Fruit fly (Drosophila melanogaster) whole organism, prepupa: ENCODE measurements around the gene Samuel.

Experiments
- Blimp-1 ChIP-seq: fragments of 200-800 bp; sonication (Bioruptor generic); optimal IDR thresholded peaks from 3 replicates; lab custom pipeline; 2017; ENCODE audit warnings: missing biosample characterization, missing genetic modification characterization, mild to moderate bottlenecking, moderate library complexity, missing genetic modification reagents
- CG10631 ChIP-seq: fragments of 200-800 bp; sonication (Bioruptor generic); optimal IDR thresholded peaks from 2 replicates; lab custom pipeline; 2016; ENCODE audit warnings: missing biosample characterization, missing genetic modification characterization
- CG10669 ChIP-seq: fragments of 200-800 bp; sonication (Bioruptor generic); optimal IDR thresholded peaks from 3 replicates; lab custom pipeline; 2018; ENCODE audit warnings: missing biosample characterization, mild to moderate bottlenecking, missing genetic modification characterization, moderate library complexity
- CG11294 ChIP-seq: fragments of 200-800 bp; sonication (Bioruptor generic); IDR thresholded peaks from 2 replicates; pipeline ENCODE4 v1.3.6; 2022; ENCODE audit warnings: missing biosample characterization, missing genetic modification characterization
- CG11762 ChIP-seq: fragments of 200-800 bp; sonication (Bioruptor generic); optimal IDR thresholded peaks from 3 replicates; lab custom pipeline; 2016; ENCODE audit warnings: missing biosample characterization, missing genetic modification characterization; ENCODE audit not compliant: insufficient read depth
- CG11902 ChIP-seq: fragments of 200-800 bp; sonication (Bioruptor generic); optimal IDR thresholded peaks from 3 replicates; lab custom pipeline; 2016; ENCODE audit warnings: missing biosample characterization, missing genetic modification characterization
- CG1621 ChIP-seq: fragments of 200-800 bp; sonication (Bioruptor generic); optimal IDR thresholded peaks from 3 replicates; lab custom pipeline; 2018; ENCODE audit warnings: missing biosample characterization, mild to moderate bottlenecking, missing genetic modification characterization
- CG16779 ChIP-seq: fragments of 200-800 bp; sonication (Bioruptor generic); optimal IDR thresholded peaks from 3 replicates; lab custom pipeline; 2017; ENCODE audit warnings: missing biosample characterization, mild to moderate bottlenecking, missing genetic modification characterization
- CG3032 ChIP-seq: fragments of 200-800 bp; optimal IDR thresholded peaks from 2 replicates; lab custom pipeline; 2019; ENCODE audit warnings: missing biosample characterization, mild to moderate bottlenecking, missing genetic modification characterization, moderate library complexity
- CG31627 ChIP-seq: fragments of 200-800 bp; sonication (Bioruptor generic); optimal IDR thresholded peaks from 3 replicates; lab custom pipeline; 2016; ENCODE audit warnings: missing biosample characterization, missing genetic modification characterization
- CG32006 ChIP-seq: fragments of 200-800 bp; sonication (Bioruptor generic); optimal IDR thresholded peaks from 3 replicates; lab custom pipeline; 2017; ENCODE audit warnings: missing biosample characterization, mild to moderate bottlenecking, missing genetic modification characterization
- CG34406 ChIP-seq: fragments of 200-800 bp; sonication (Bioruptor generic); optimal IDR thresholded peaks from 3 replicates; lab custom pipeline; 2016; ENCODE audit warnings: missing biosample characterization, missing genetic modification characterization
- CG3919 ChIP-seq: fragments of 200-800 bp; sonication (Bioruptor generic); optimal IDR thresholded peaks from 3 replicates; lab custom pipeline; 2016; ENCODE audit warnings: missing biosample characterization, missing genetic modification characterization
- CG4318 ChIP-seq: fragments of 200-800 bp; sonication (Bioruptor generic); optimal IDR thresholded peaks from 3 replicates; lab custom pipeline; 2017; ENCODE audit warnings: missing biosample characterization, mild to moderate bottlenecking, missing genetic modification characterization
- CG6163 ChIP-seq: fragments of 200-800 bp; sonication (Bioruptor generic); IDR thresholded peaks from 3 replicates; pipeline ENCODE4 v1.3.6; 2022; ENCODE audit warnings: missing biosample characterization, missing genetic modification characterization
- CG6276 ChIP-seq: fragments of 200-800 bp; sonication (Bioruptor generic); optimal IDR thresholded peaks from 2 replicates; lab custom pipeline; 2017; ENCODE audit warnings: missing biosample characterization, mild to moderate bottlenecking, missing genetic modification characterization
- CG6808 ChIP-seq: fragments of 200-800 bp; sonication (Bioruptor generic); optimal IDR thresholded peaks from 3 replicates; lab custom pipeline; 2017; ENCODE audit warnings: missing biosample characterization, missing genetic modification characterization, mild to moderate bottlenecking, moderate library complexity, missing genetic modification reagents
- CG6854 ChIP-seq: fragments of 200-800 bp; sonication (Bioruptor generic); optimal IDR thresholded peaks from 2 replicates; lab custom pipeline; 2017; ENCODE audit warnings: missing biosample characterization, mild to moderate bottlenecking, missing genetic modification characterization
- CG7368 ChIP-seq: fragments of 200-800 bp; sonication (Bioruptor generic); optimal IDR thresholded peaks from 3 replicates; lab custom pipeline; 2016; ENCODE audit warnings: missing biosample characterization, missing genetic modification characterization
- CG8319 ChIP-seq: fragments of 200-800 bp; sonication (Bioruptor generic); optimal IDR thresholded peaks from 3 replicates; lab custom pipeline; 2016; ENCODE audit warnings: missing biosample characterization, missing genetic modification characterization
- CG8632 ChIP-seq: fragments of 200-800 bp; sonication (Bioruptor generic); optimal IDR thresholded peaks from 3 replicates; lab custom pipeline; 2016; ENCODE audit warnings: missing biosample characterization, missing genetic modification characterization
- CG9139 ChIP-seq: fragments of 200-800 bp; sonication (Bioruptor generic); optimal IDR thresholded peaks from 3 replicates; lab custom pipeline; 2017; ENCODE audit warnings: missing biosample characterization, mild to moderate bottlenecking, missing genetic modification characterization
- Eip75B ChIP-seq: fragments of 200-800 bp; sonication (Bioruptor generic); optimal IDR thresholded peaks from 3 replicates; lab custom pipeline; 2016; ENCODE audit warnings: missing biosample characterization, missing genetic modification characterization
- Eip78C ChIP-seq: fragments of 200-800 bp; sonication (Bioruptor generic); peaks from one replicate; lab custom pipeline; 2016; ENCODE audit warnings: missing biosample characterization, missing genetic modification characterization
- Eip93F ChIP-seq: fragments of 200-800 bp; sonication (Bioruptor generic); optimal IDR thresholded peaks from 2 replicates; lab custom pipeline; 2016; ENCODE audit warnings: missing biosample characterization, mild to moderate bottlenecking, missing genetic modification characterization
- Ets96B ChIP-seq: fragments of 200-800 bp; optimal IDR thresholded peaks from 2 replicates; lab custom pipeline; 2019; ENCODE audit warnings: missing biosample characterization, mild to moderate bottlenecking, missing genetic modification characterization, moderate library complexity
- Hr38 ChIP-seq: sonication (Bioruptor generic); optimal IDR thresholded peaks from 2 replicates; lab custom pipeline; 2016; ENCODE audit warnings: missing biosample characterization, missing genetic modification characterization
- Hr4 ChIP-seq: fragments of 200-800 bp; sonication (Bioruptor generic); optimal IDR thresholded peaks from 3 replicates; lab custom pipeline; 2016; ENCODE audit warnings: missing biosample characterization, missing genetic modification characterization
- Lpt ChIP-seq: fragments of 200-800 bp; sonication (Bioruptor generic); optimal IDR thresholded peaks from 3 replicates; lab custom pipeline; 2016; ENCODE audit warnings: missing biosample characterization, missing genetic modification characterization
- Met ChIP-seq: fragments of 200-800 bp; sonication (Bioruptor generic); optimal IDR thresholded peaks from 3 replicates; lab custom pipeline; 2016; ENCODE audit warnings: missing biosample characterization, missing genetic modification characterization
- OdsH ChIP-seq: fragments of 200-800 bp; sonication (Bioruptor generic); optimal IDR thresholded peaks from 3 replicates; lab custom pipeline; 2016; ENCODE audit warnings: missing biosample characterization, missing genetic modification characterization
- Smox ChIP-seq: fragments of 200-800 bp; sonication (Bioruptor generic); optimal IDR thresholded peaks from 3 replicates; lab custom pipeline; 2016; ENCODE audit warnings: missing biosample characterization, missing genetic modification characterization
- Sox102F ChIP-seq: fragments of 200-800 bp; sonication (Bioruptor generic); optimal IDR thresholded peaks from 2 replicates; lab custom pipeline; 2016; ENCODE audit warnings: missing biosample characterization, mild to moderate bottlenecking, missing genetic modification characterization
- Sox14 ChIP-seq: fragments of 200-800 bp; sonication (Bioruptor generic); optimal IDR thresholded peaks from 3 replicates; lab custom pipeline; 2016; ENCODE audit warnings: missing biosample characterization, missing genetic modification characterization
- Sox15 ChIP-seq: fragments of 200-800 bp; sonication (Bioruptor generic); optimal IDR thresholded peaks from 3 replicates; lab custom pipeline; 2016; ENCODE audit warnings: missing biosample characterization, missing genetic modification characterization
- achi ChIP-seq: fragments of 200-800 bp; sonication (Bioruptor generic); optimal IDR thresholded peaks from 3 replicates; lab custom pipeline; 2016; ENCODE audit warnings: missing biosample characterization, missing genetic modification characterization
- acj6 ChIP-seq: fragments of 200-800 bp; sonication (Bioruptor generic); optimal IDR thresholded peaks from 3 replicates; lab custom pipeline; 2016; ENCODE audit warnings: missing biosample characterization, missing genetic modification characterization
- cyc ChIP-seq: fragments of 200-800 bp; sonication (Bioruptor generic); optimal IDR thresholded peaks from 3 replicates; lab custom pipeline; 2016; ENCODE audit warnings: missing biosample characterization, missing genetic modification characterization
- dsx ChIP-seq: fragments of 200-800 bp; optimal IDR thresholded peaks from 3 replicates; lab custom pipeline; 2019; ENCODE audit warnings: missing biosample characterization, mild to moderate bottlenecking, missing genetic modification characterization, moderate library complexity; ENCODE audit not compliant: poor library complexity, severe bottlenecking
- eg ChIP-seq: fragments of 200-800 bp; sonication (Bioruptor generic); IDR thresholded peaks from 3 replicates; pipeline ENCODE4 v1.3.6; 2022; ENCODE audit warnings: missing biosample characterization, missing genetic modification characterization
- esn ChIP-seq: fragments of 200-800 bp; sonication (Bioruptor generic); optimal IDR thresholded peaks from 2 replicates; lab custom pipeline; 2016; ENCODE audit warnings: missing biosample characterization, mild to moderate bottlenecking, missing genetic modification characterization, moderate library complexity
- fd85E ChIP-seq: fragments of 200-800 bp; sonication (Bioruptor generic); optimal IDR thresholded peaks from 3 replicates; lab custom pipeline; 2016; ENCODE audit warnings: missing biosample characterization, missing genetic modification characterization
- fkh ChIP-seq: fragments of 200-800 bp; sonication (Bioruptor generic); optimal IDR thresholded peaks from 3 replicates; lab custom pipeline; 2017; ENCODE audit warnings: missing biosample characterization, mild to moderate bottlenecking, missing genetic modification characterization, moderate library complexity
- lz ChIP-seq: fragments of 200-800 bp; sonication (Bioruptor generic); optimal IDR thresholded peaks from 3 replicates; lab custom pipeline; 2016; ENCODE audit warnings: missing biosample characterization, missing genetic modification characterization
- pdm3 ChIP-seq: fragments of 200-800 bp; sonication (Bioruptor generic); optimal IDR thresholded peaks from 3 replicates; lab custom pipeline; 2016; ENCODE audit warnings: missing biosample characterization, missing genetic modification characterization
- spab ChIP-seq: fragments of 200-800 bp; sonication (Bioruptor generic); optimal IDR thresholded peaks from 2 replicates; lab custom pipeline; 2017; ENCODE audit warnings: missing biosample characterization, mild to moderate bottlenecking, missing genetic modification characterization, missing genetic modification reagents
- svp ChIP-seq: fragments of 200-800 bp; sonication (Bioruptor generic); peaks from one replicate; lab custom pipeline; 2016; ENCODE audit warnings: missing biosample characterization, missing genetic modification characterization
- topi ChIP-seq: fragments of 200-800 bp; sonication (Bioruptor generic); optimal IDR thresholded peaks from 3 replicates; lab custom pipeline; 2016; ENCODE audit warnings: missing biosample characterization, missing genetic modification characterization
- vri ChIP-seq: fragments of 200-800 bp; sonication (Bioruptor generic); optimal IDR thresholded peaks from 3 replicates; lab custom pipeline; 2016; ENCODE audit warnings: missing biosample characterization, mild to moderate bottlenecking, missing genetic modification characterization

Gene Samuel

dm6 chr2L:11052493-11052788 is 14.4 kb downstream of the Samuel start (continued):
- TF ChIP-seq CG11294 (no peak), Sox14 (GFP tag; lab: Kevin White, UChicago) (no peak), achi (GFP tag; lab: Kevin White, UChicago) (peak; percentile 68), Eip75B (no peak), CG1621 (no peak), CG11762 (peak; percentile 9), Ets96B (tag; lab: Kevin White, UChicago) (peak; percentile 84), Sox102F (GFP tag; lab: Kevin White, UChicago) (no peak), CG6276 (GFP tag; lab: Kevin White, UChicago) (no peak), CG8319 (no peak), pdm3 (GFP tag; lab: Kevin White, UChicago) (no peak), Hr4 (GFP tag; lab: Kevin White, UChicago) (no peak), CG9139 (GFP tag; lab: Kevin White, UChicago) (peak; percentile 62), CG8632 (peak; percentile 80), CG6808 (GFP tag; lab: Kevin White, UChicago) (peak; percentile 25), svp (no peak), CG7368 (no peak), Smox (no peak), topi (GFP tag; lab: Kevin White, UChicago) (peak; percentile 26), spab (GFP tag; lab: Kevin White, UChicago) (peak; percentile 63), Lpt (no peak), CG11902 (peak; percentile 46), CG6163 (peak; percentile 68), Blimp-1 (peak; percentile 41), fkh (GFP tag; lab: Kevin White, UChicago) (no peak), fd85E (GFP tag; lab: Kevin White, UChicago) (no peak), CG3032 (tag; lab: Kevin White, UChicago) (peak; percentile 85), cyc (GFP tag; lab: Kevin White, UChicago) (no peak), Eip93F (GFP tag; lab: Kevin White, UChicago) (no peak), OdsH (GFP tag; lab: Kevin White, UChicago) (peak; percentile 46), dsx (peak; percentile 80), CG31627 (no peak), CG4318 (GFP tag; lab: Kevin White, UChicago) (no peak), lz (GFP tag; lab: Kevin White, UChicago) (peak; percentile 15), CG3919 (GFP tag; lab: Kevin White, UChicago) (peak; percentile 31)

- no peak for TF ChIP-seq spab (GFP tag; lab: Kevin White, UChicago)
- no peak for TF ChIP-seq Hr4 (GFP tag; lab: Kevin White, UChicago)
- TF ChIP-seq CG3032 (tag; lab: Kevin White, UChicago) = peak; percentile 54
- no peak for TF ChIP-seq topi (GFP tag; lab: Kevin White, UChicago)
- TF ChIP-seq Met = peak; percentile 54
- TF ChIP-seq Eip78C (GFP tag; lab: Kevin White, UChicago) = peak; percentile 91
- no peak for TF ChIP-seq fkh (GFP tag; lab: Kevin White, UChicago)
- peak; percentile 17 for TF ChIP-seq CG10631 (GFP tag; lab: Kevin White, UChicago)
- TF ChIP-seq acj6 (GFP tag; lab: Kevin White, UChicago) = peak; percentile 31
- peak; percentile 45 for TF ChIP-seq Eip75B
- TF ChIP-seq svp = peak; percentile 58
- TF ChIP-seq eg (GFP tag; lab: Robert Waterston, UW) = 0 out of 3 replicates have a peak, but pooled peaks have one; percentile 25
- TF ChIP-seq esn (GFP tag; lab: Kevin White, UChicago) = peak; percentile 31
- peak; percentile 26 for TF ChIP-seq dsx
- peak; percentile 30 for TF ChIP-seq pdm3 (GFP tag; lab: Kevin White, UChicago)
- no peak for TF ChIP-seq fd85E (GFP tag; lab: Kevin White, UChicago)
- peak; percentile 43 for TF ChIP-seq CG34406 (GFP tag; lab: Kevin White, UChicago)
- TF ChIP-seq CG16779 = no peak
- TF ChIP-seq CG3919 (GFP tag; lab: Kevin White, UChicago) = peak; percentile 37
- no peak for TF ChIP-seq CG11762
- TF ChIP-seq CG10669 = peak; percentile 37
- TF ChIP-seq CG9139 (GFP tag; lab: Kevin White, UChicago) = peak; percentile 24
- no peak for TF ChIP-seq CG32006 (GFP tag; lab: Kevin White, UChicago)
- TF ChIP-seq CG8632 = peak; percentile 44
- no peak for TF ChIP-seq Hr38
- peak; percentile 12 for TF ChIP-seq Sox15
- peak; percentile 37 for TF ChIP-seq OdsH (GFP tag; lab: Kevin White, UChicago)
- no peak for TF ChIP-seq CG11902
- TF ChIP-seq vri (GFP tag; lab: Kevin White, UChicago) = no peak
- no peak for TF ChIP-seq CG6854 (GFP tag; lab: Kevin White, UChicago)
These were observed 14.9 kb downstream of the Samuel start for dm6 chr2L:11051644-11052492.
